Fruit fly (Drosophila melanogaster): Measurements from ENCODE around the gene CG31145.

Gene CG31145

dm6 chr3R:23652525-23653108 lies 16.8 kb downstream of the CG31145 start (continued):
- TF ChIP-seq CG10543 (GFP tag; optimal IDR thresholded peaks at IDR 0.05): peak; percentile 46
- TF ChIP-seq CG3726 (GFP tag; IDR thresholded peaks at IDR 0.05): peak; percentile 52; the same call in 1 of the 3 replicates
- TF ChIP-seq klu (GFP tag; IDR thresholded peaks at IDR 0.05): no peak
- TF ChIP-seq gce (GFP tag; IDR thresholded peaks at IDR 0.05): peak; percentile 24; the same call in 1 of the 3 replicates
- no peak for TF ChIP-seq CG6254 (GFP tag; optimal IDR thresholded peaks at IDR 0.05)
- no peak for TF ChIP-seq sc (optimal IDR thresholded peaks at IDR 0.05)
- no peak for TF ChIP-seq sc (GFP tag; optimal IDR thresholded peaks at IDR 0.05)
- peak; percentile 3; the same call in 1 of the 2 replicates for TF ChIP-seq Ada2b (GFP tag; IDR thresholded peaks at IDR 0.05)
- no peak for TF ChIP-seq trem (tag; optimal IDR thresholded peaks at IDR 0.05)
- peak; percentile 22 for TF ChIP-seq CG3838 (GFP tag; optimal IDR thresholded peaks at IDR 0.05)
- TF ChIP-seq Vsx1 (GFP tag; optimal IDR thresholded peaks at IDR 0.05): peak; percentile 82
- TF ChIP-seq so (GFP tag; IDR thresholded peaks at IDR 0.05): peak; percentile 62; the same call in 2 of the 3 replicates
- no peak for TF ChIP-seq CG8290 (GFP tag; optimal IDR thresholded peaks at IDR 0.05)
- peak in 1 of 2 experiments; percentile 96 for TF ChIP-seq CG8290 (tag; optimal IDR thresholded peaks at IDR 0.05)
- peak; percentile 53 for TF ChIP-seq gro (GFP tag; optimal IDR thresholded peaks at IDR 0.05)
- peak; percentile 58; the same call in 1 of the 2 replicates for TF ChIP-seq CG43689 (GFP tag; IDR thresholded peaks at IDR 0.05)
- TF ChIP-seq ken (GFP tag; IDR thresholded peaks at IDR 0.05): no peak
- peak; percentile 66; the same call in 1 of the 2 replicates for TF ChIP-seq CG11085 (GFP tag; IDR thresholded peaks at IDR 0.05)
- peak; percentile 26 for TF ChIP-seq CG13123 (GFP tag; optimal IDR thresholded peaks at IDR 0.05)
- no peak for TF ChIP-seq Scr (GFP tag; IDR thresholded peaks at IDR 0.05; ENCODE audit: partially characterized antibody)
- TF ChIP-seq phol (tag; optimal IDR thresholded peaks at IDR 0.05): no peak
- TF ChIP-seq Dref (GFP tag; IDR thresholded peaks at IDR 0.05): no peak
- TF ChIP-seq CG11093 (GFP tag; IDR thresholded peaks at IDR 0.05): no peak
- TF ChIP-seq bowl (GFP tag; IDR thresholded peaks at IDR 0.05): no peak
- no peak for TF ChIP-seq kni (GFP tag; optimal IDR thresholded peaks at IDR 0.05)
- no peak for TF ChIP-seq CG5245 (GFP tag; optimal IDR thresholded peaks at IDR 0.05)
- TF ChIP-seq CG11695 (GFP tag; IDR thresholded peaks at IDR 0.05): peak; percentile 72
- TF ChIP-seq pan (optimal IDR thresholded peaks at IDR 0.05): no peak
- peak in 1 of 2 experiments; percentile 48 for TF ChIP-seq pan (GFP tag; optimal IDR thresholded peaks at IDR 0.05 in 1 of 2, IDR thresholded peaks at IDR 0.05 in 1 of 2)
- TF ChIP-seq CG16813 (GFP tag; IDR thresholded peaks at IDR 0.05; ENCODE audit: partially characterized antibody): no peak
- TF ChIP-seq CG16863 (GFP tag; optimal IDR thresholded peaks at IDR 0.05): peak; percentile 12
- TF ChIP-seq dmrt11E (tag; optimal IDR thresholded peaks at IDR 0.05): no peak
- TF ChIP-seq NfI (GFP tag; optimal IDR thresholded peaks at IDR 0.05): peak; percentile 64
- TF ChIP-seq HHEX (GFP tag; optimal IDR thresholded peaks at IDR 0.05): peak; percentile 83
- peak; percentile 56 for TF ChIP-seq CG1233 (GFP tag; optimal IDR thresholded peaks at IDR 0.05)
- peak; percentile 14; the same call in 1 of the 2 replicates for TF ChIP-seq Taf1 (GFP tag; IDR thresholded peaks at IDR 0.05)
- TF ChIP-seq HmgD (GFP tag; optimal IDR thresholded peaks at IDR 0.05): no peak
- TF ChIP-seq CG31388 (GFP tag; optimal IDR thresholded peaks at IDR 0.05): no peak
- TF ChIP-seq CG17802 (tag; optimal IDR thresholded peaks at IDR 0.05): no peak
- TF ChIP-seq CG17385 (GFP tag; optimal IDR thresholded peaks at IDR 0.05): peak; percentile 41
- no peak for TF ChIP-seq hb (GFP tag; IDR thresholded peaks at IDR 0.05; ENCODE audit: partially characterized antibody)
- TF ChIP-seq br (optimal IDR thresholded peaks at IDR 0.05): no peak
- TF ChIP-seq Dip3 (GFP tag; optimal IDR thresholded peaks at IDR 0.05): peak; percentile 67
- peak; percentile 6 for TF ChIP-seq CG30431 (GFP tag; optimal IDR thresholded peaks at IDR 0.05)
- TF ChIP-seq insv (GFP tag; optimal IDR thresholded peaks at IDR 0.05): no peak
- TF ChIP-seq sob (GFP tag; IDR thresholded peaks at IDR 0.05): peak; percentile 79
- no peak for TF ChIP-seq Dp (GFP tag; optimal IDR thresholded peaks at IDR 0.05)
- no peak for TF ChIP-seq Doc2 (GFP tag; IDR thresholded peaks at IDR 0.05)
- TF ChIP-seq ewg (GFP tag; optimal IDR thresholded peaks at IDR 0.05): no peak
- no peak for TF ChIP-seq CG9215 (GFP tag; IDR thresholded peaks at IDR 0.05)
- TF ChIP-seq CG5180 (GFP tag; optimal IDR thresholded peaks at IDR 0.05): peak; percentile 42

Measured in whole organism, embryonic.